Fruit fly (Drosophila melanogaster) whole organism, embryonic: ENCODE results near the gene kdn.

Experiments
- Bgb ChIP-seq: fragments of 200-800 bp; sonication (Bioruptor generic); IDR thresholded peaks from 2 replicates; pipeline ENCODE4 v1.3.6; 2022; ENCODE audit warnings: missing biosample characterization, missing genetic modification characterization; ENCODE audit not compliant: partially characterized antibody
- BtbVII ChIP-seq: fragments of 200-800 bp; sonication (Bioruptor generic); optimal IDR thresholded peaks from 3 replicates; lab custom pipeline; 2017; ENCODE audit warnings: missing biosample characterization, mild to moderate bottlenecking, missing genetic modification characterization
- CG11093 ChIP-seq: fragments of 200-800 bp; sonication (Bioruptor generic); IDR thresholded peaks from 3 replicates; pipeline ENCODE4 v1.3.6; 2022; ENCODE audit warnings: missing biosample characterization, missing genetic modification characterization
- CG11696 ChIP-seq: fragments of 200-800 bp; sonication (Bioruptor generic); IDR thresholded peaks from 2 replicates; pipeline ENCODE4 v1.3.6; 2022; ENCODE audit warnings: missing biosample characterization, missing genetic modification characterization
- CG12155 ChIP-seq: fragments of 200-800 bp; sonication (Bioruptor generic); optimal IDR thresholded peaks from 3 replicates; lab custom pipeline; 2016; ENCODE audit warnings: missing biosample characterization, missing genetic modification characterization
- CG12744 ChIP-seq: fragments of 200-800 bp; sonication (Bioruptor generic); optimal IDR thresholded peaks from 2 replicates; lab custom pipeline; 2016; ENCODE audit warnings: missing biosample characterization, missing genetic modification characterization
- CG13123 ChIP-seq: fragments of 200-800 bp; sonication (Bioruptor generic); optimal IDR thresholded peaks from 2 replicates; lab custom pipeline; 2016; ENCODE audit warnings: missing biosample characterization, missing genetic modification characterization
- CG15073 ChIP-seq: fragments of 200-800 bp; sonication (Bioruptor generic); optimal IDR thresholded peaks from 2 replicates; lab custom pipeline; 2016; ENCODE audit warnings: missing biosample characterization, missing genetic modification characterization
- CG17186 ChIP-seq: fragments of 200-800 bp; sonication (Bioruptor generic); optimal IDR thresholded peaks from 3 replicates; lab custom pipeline; 2017; ENCODE audit warnings: missing biosample characterization, missing genetic modification reagents, missing genetic modification characterization
- CG17612 ChIP-seq: fragments of 200-800 bp; sonication (Bioruptor generic); IDR thresholded peaks from 2 replicates; pipeline ENCODE4 v1.3.6; 2022; ENCODE audit warnings: missing biosample characterization, missing genetic modification characterization
- CG18619 ChIP-seq: fragments of 200-800 bp; sonication (Bioruptor generic); optimal IDR thresholded peaks from 3 replicates; lab custom pipeline; 2017; ENCODE audit warnings: missing biosample characterization, mild to moderate bottlenecking, missing genetic modification characterization
- CG2120 ChIP-seq: fragments of 200-800 bp; sonication (Bioruptor generic); optimal IDR thresholded peaks from 3 replicates; lab custom pipeline; 2016; ENCODE audit warnings: missing biosample characterization, missing genetic modification characterization
- CG2678 ChIP-seq: fragments of 200-800 bp; sonication (Bioruptor generic); optimal IDR thresholded peaks from 3 replicates; lab custom pipeline; 2019; ENCODE audit warnings: missing biosample characterization, mild to moderate bottlenecking, missing genetic modification characterization, moderate library complexity
- CG2875 ChIP-seq: fragments of 200-800 bp; sonication (Bioruptor generic); optimal IDR thresholded peaks from 2 replicates; lab custom pipeline; 2017; ENCODE audit warnings: missing biosample characterization, mild to moderate bottlenecking, missing genetic modification characterization, missing genetic modification reagents
- CG31365 ChIP-seq: fragments of 200-800 bp; sonication (Bioruptor generic); optimal IDR thresholded peaks from 2 replicates; lab custom pipeline; 2018; ENCODE audit warnings: missing biosample characterization, mild to moderate bottlenecking, missing genetic modification characterization
- CG33557 ChIP-seq: fragments of 200-800 bp; sonication (Bioruptor generic); optimal IDR thresholded peaks from 2 replicates; lab custom pipeline; 2019; ENCODE audit warnings: missing biosample characterization, mild to moderate bottlenecking, missing genetic modification characterization, moderate library complexity
- CG3995 ChIP-seq: fragments of 200-800 bp; sonication (Bioruptor generic); optimal IDR thresholded peaks from 3 replicates; lab custom pipeline; 2016; ENCODE audit warnings: missing biosample characterization, missing genetic modification characterization
- CG4424 ChIP-seq: fragments of 200-800 bp; sonication (Bioruptor generic); optimal IDR thresholded peaks from 3 replicates; lab custom pipeline; 2016; ENCODE audit warnings: missing biosample characterization, missing genetic modification characterization
- CG5953 ChIP-seq: fragments of 200-800 bp; sonication (Bioruptor generic); IDR thresholded peaks from 2 replicates; pipeline ENCODE4 v1.3.6; 2022; ENCODE audit warnings: missing biosample characterization, missing genetic modification characterization
- CG7271 ChIP-seq: fragments of 200-800 bp; sonication (Bioruptor generic); optimal IDR thresholded peaks from 2 replicates; lab custom pipeline; 2018; ENCODE audit warnings: missing biosample characterization, mild to moderate bottlenecking, missing genetic modification characterization, moderate library complexity
- CG7556 ChIP-seq: fragments of 200-800 bp; sonication (Bioruptor generic); optimal IDR thresholded peaks from 2 replicates; lab custom pipeline; 2017; ENCODE audit warnings: missing biosample characterization, mild to moderate bottlenecking, missing genetic modification characterization
- CG7839 ChIP-seq: fragments of 200-800 bp; sonication (Bioruptor generic); optimal IDR thresholded peaks from 3 replicates; lab custom pipeline; 2018; ENCODE audit warnings: missing biosample characterization, mild to moderate bottlenecking, missing genetic modification characterization, moderate library complexity
- CG8359 ChIP-seq: fragments of 200-800 bp; sonication (Bioruptor generic); optimal IDR thresholded peaks from 2 replicates; lab custom pipeline; 2017; ENCODE audit warnings: missing biosample characterization, mild to moderate bottlenecking, missing genetic modification characterization, borderline replicate concordance
- CG8944 ChIP-seq: fragments of 200-800 bp; sonication (Bioruptor generic); optimal IDR thresholded peaks from 3 replicates; lab custom pipeline; 2016; ENCODE audit warnings: missing biosample characterization, missing genetic modification characterization
- CG9817 ChIP-seq: fragments of 200-800 bp; sonication (Bioruptor generic); optimal IDR thresholded peaks from 2 replicates; lab custom pipeline; 2018; ENCODE audit warnings: missing biosample characterization, mild to moderate bottlenecking, missing genetic modification characterization, moderate library complexity
- Dip2 ChIP-seq: fragments of 200-800 bp; sonication (Bioruptor generic); IDR thresholded peaks from 2 replicates; pipeline ENCODE4 v1.3.6; 2022; ENCODE audit warnings: missing biosample characterization, missing genetic modification characterization
- Dip3 ChIP-seq: fragments of 200-800 bp; sonication (Bioruptor generic); optimal IDR thresholded peaks from 3 replicates; lab custom pipeline; 2016; ENCODE audit warnings: missing biosample characterization, missing genetic modification characterization
- Doc3 ChIP-seq: fragments of 200-800 bp; sonication (Bioruptor generic); IDR thresholded peaks from 3 replicates; pipeline ENCODE4 v1.3.6; 2022; ENCODE audit warnings: missing biosample characterization, missing genetic modification characterization; ENCODE audit not compliant: partially characterized antibody
- E2f2 ChIP-seq: fragments of 200-800 bp; sonication (Bioruptor generic); IDR thresholded peaks from 2 replicates; pipeline ENCODE4 v1.3.6; 2022; ENCODE audit warnings: missing biosample characterization, missing genetic modification characterization
- HLHmδ ChIP-seq: fragments of 200-800 bp; sonication (Bioruptor generic); optimal IDR thresholded peaks from 2 replicates; lab custom pipeline; 2018; ENCODE audit warnings: missing biosample characterization, mild to moderate bottlenecking, missing genetic modification characterization, moderate library complexity
- Hand ChIP-seq: fragments of 200-800 bp; sonication (Bioruptor generic); optimal IDR thresholded peaks from 2 replicates; lab custom pipeline; 2017; ENCODE audit warnings: mild to moderate bottlenecking, missing biosample characterization, missing genetic modification reagents, missing genetic modification characterization
- Hr39 ChIP-seq: fragments of >200 bp; optimal IDR thresholded peaks from 2 replicates; lab custom pipeline; 2017
- Nf-YC ChIP-seq: fragments of 200-800 bp; optimal IDR thresholded peaks from 3 replicates; lab custom pipeline; 2019; ENCODE audit warnings: missing biosample characterization, mild to moderate bottlenecking, missing genetic modification characterization, moderate library complexity
- Side ChIP-seq: fragments of 200-800 bp; sonication (Bioruptor generic); optimal IDR thresholded peaks from 2 replicates; lab custom pipeline; 2016; ENCODE audit warnings: missing biosample characterization, missing genetic modification characterization
- Spps ChIP-seq: fragments of 200-800 bp; sonication (Bioruptor generic); optimal IDR thresholded peaks from 2 replicates; lab custom pipeline; 2018; ENCODE audit warnings: missing biosample characterization, mild to moderate bottlenecking, missing genetic modification characterization
- aop ChIP-seq: fragments of 200-800 bp; sonication (Bioruptor generic); IDR thresholded peaks from 2 replicates; pipeline ENCODE4 v1.3.6; 2022; ENCODE audit warnings: missing biosample characterization, missing genetic modification characterization
- az2 ChIP-seq: fragments of 200-800 bp; sonication (Bioruptor generic); optimal IDR thresholded peaks from 3 replicates; lab custom pipeline; 2016; ENCODE audit warnings: missing biosample characterization, missing genetic modification characterization
- corto ChIP-seq: fragments of 200-800 bp; sonication (Bioruptor generic); optimal IDR thresholded peaks from 2 replicates; lab custom pipeline; 2016; ENCODE audit warnings: missing biosample characterization, mild to moderate bottlenecking, missing genetic modification characterization, moderate library complexity
- disco-r ChIP-seq: fragments of 200-800 bp; sonication (Bioruptor generic); optimal IDR thresholded peaks from 2 replicates; lab custom pipeline; 2016; ENCODE audit warnings: missing biosample characterization, missing genetic modification characterization
- fd64A ChIP-seq: fragments of 200-800 bp; sonication (Bioruptor generic); optimal IDR thresholded peaks from 3 replicates; lab custom pipeline; 2018; ENCODE audit warnings: missing biosample characterization, mild to moderate bottlenecking, missing genetic modification characterization
- her ChIP-seq: fragments of 200-800 bp; sonication (Bioruptor generic); optimal IDR thresholded peaks from 2 replicates; lab custom pipeline; 2016; ENCODE audit warnings: missing biosample characterization, missing genetic modification characterization
- ind ChIP-seq: fragments of 200-800 bp; sonication (Bioruptor generic); optimal IDR thresholded peaks from 3 replicates; lab custom pipeline; 2016; ENCODE audit warnings: missing biosample characterization, missing genetic modification characterization
- insv ChIP-seq, 2 experiments: fragments of 200-800 bp; sonication (Bioruptor generic); optimal IDR thresholded peaks; 3 replicates each; lab custom pipeline; 2016 to 2018; ENCODE audit warnings: missing biosample characterization in 2 of 2, missing genetic modification characterization in 2 of 2
- ken ChIP-seq: fragments of 200-800 bp; sonication (Bioruptor generic); IDR thresholded peaks from 3 replicates; pipeline ENCODE4 v1.3.6; 2022; ENCODE audit warnings: missing biosample characterization, missing genetic modification characterization
- lilli ChIP-seq: fragments of 200-800 bp; sonication (Bioruptor generic); optimal IDR thresholded peaks from 3 replicates; lab custom pipeline; 2016; ENCODE audit warnings: missing biosample characterization, missing genetic modification characterization
- lmd ChIP-seq: fragments of 200-800 bp; sonication (Bioruptor generic); IDR thresholded peaks from 2 replicates; pipeline ENCODE4 v1.3.6; 2022; ENCODE audit warnings: missing biosample characterization, missing genetic modification characterization
- mam ChIP-seq: fragments of 200-800 bp; sonication (Bioruptor generic); optimal IDR thresholded peaks from 3 replicates; lab custom pipeline; 2016; ENCODE audit warnings: missing biosample characterization, missing genetic modification characterization
- ranshi ChIP-seq: fragments of 200-800 bp; sonication (Bioruptor generic); IDR thresholded peaks from 2 replicates; pipeline ENCODE4 v1.3.6; 2022; ENCODE audit warnings: missing biosample characterization, missing genetic modification characterization
- sd ChIP-seq: fragments of 200-800 bp; sonication (Bioruptor generic); optimal IDR thresholded peaks from 3 replicates; lab custom pipeline; 2018; ENCODE audit warnings: missing biosample characterization, mild to moderate bottlenecking, missing genetic modification characterization, moderate library complexity
- stc ChIP-seq: fragments of 200-800 bp; sonication (Bioruptor generic); IDR thresholded peaks from 2 replicates; pipeline ENCODE4 v1.3.6; 2022; ENCODE audit warnings: missing biosample characterization, missing genetic modification characterization
- tio ChIP-seq: fragments of 200-800 bp; sonication (Bioruptor generic); optimal IDR thresholded peaks from 2 replicates; lab custom pipeline; 2017; ENCODE audit warnings: missing biosample characterization, missing genetic modification characterization, inconsistent platforms
- tup ChIP-seq: fragments of 200-800 bp; sonication (Bioruptor generic); optimal IDR thresholded peaks from 2 replicates; lab custom pipeline; 2016; ENCODE audit warnings: missing biosample characterization, mild to moderate bottlenecking, missing genetic modification characterization, moderate library complexity
- yki ChIP-seq: fragments of >200 bp; optimal IDR thresholded peaks from 3 replicates; lab custom pipeline; 2018

kdn gene

dm6 chrX:6376748-6377147 lies 26.3 kb downstream of the kdn start (continued):
- peak; percentile 50 for TF ChIP-seq CG2678
- TF ChIP-seq CG8359 (GFP tag; lab: Kevin White, UChicago) = no peak
- no peak for TF ChIP-seq corto
- TF ChIP-seq CG5953 (GFP tag; lab: Robert Waterston, UW) = no peak
- TF ChIP-seq fd64A (GFP tag; lab: Kevin White, UChicago) = no peak
- TF ChIP-seq CG13123 (GFP tag; lab: Kevin White, UChicago) = no peak
- TF ChIP-seq CG18619 = no peak
- TF ChIP-seq CG3995 (GFP tag; lab: Kevin White, UChicago) = no peak
- TF ChIP-seq HLHmδ (GFP tag; lab: Kevin White, UChicago) = no peak
- TF ChIP-seq tio (GFP tag; lab: Kevin White, UChicago) = no peak
- TF ChIP-seq lmd (GFP tag; lab: Robert Waterston, UW) = no peak
- no peak for TF ChIP-seq tup (GFP tag; lab: Kevin White, UChicago)
- peak; percentile 48 for TF ChIP-seq CG7839
- TF ChIP-seq Hand (GFP tag; lab: Kevin White, UChicago) = no peak
- no peak for TF ChIP-seq disco-r (GFP tag; lab: Kevin White, UChicago)
- no peak for TF ChIP-seq her (GFP tag; lab: Kevin White, UChicago)
- no peak for TF ChIP-seq Doc3 (GFP tag; lab: Robert Waterston, UW)
- TF ChIP-seq Dip2 (GFP tag; lab: Robert Waterston, UW) = no peak
- TF ChIP-seq Dip3 = no peak
- TF ChIP-seq E2f2 (GFP tag; lab: Robert Waterston, UW) = no peak
- TF ChIP-seq BtbVII = no peak
- TF ChIP-seq Bgb (GFP tag; lab: Robert Waterston, UW) = no peak
- no peak for TF ChIP-seq CG17612 (GFP tag; lab: Robert Waterston, UW)
- no peak for TF ChIP-seq CG31365 (tag; lab: Kevin White, UChicago)
- TF ChIP-seq CG8944 (GFP tag; lab: Kevin White, UChicago) = peak; percentile 14
- TF ChIP-seq CG7556 (GFP tag; lab: Kevin White, UChicago) = peak; percentile 7
- no peak for TF ChIP-seq CG9817 (tag; lab: Kevin White, UChicago)
- no peak for TF ChIP-seq CG12155 (GFP tag; lab: Kevin White, UChicago)
- no peak for TF ChIP-seq CG7271
- TF ChIP-seq CG11093 = no peak
- TF ChIP-seq stc (GFP tag; lab: Robert Waterston, UW) = 0 out of 2 replicates have a peak, but pooled peaks have one; percentile 14
- no peak for TF ChIP-seq Side (GFP tag; lab: Kevin White, UChicago)
- TF ChIP-seq ind (GFP tag; lab: Kevin White, UChicago) = peak; percentile 31
- no peak for TF ChIP-seq sd (tag; lab: Kevin White, UChicago)
- TF ChIP-seq ranshi (GFP tag; lab: Robert Waterston, UW) = 0 out of 2 replicates have a peak, but pooled peaks have one; percentile 20
- no peak for TF ChIP-seq aop (GFP tag; lab: Robert Waterston, UW)
- TF ChIP-seq lilli (GFP tag; lab: Kevin White, UChicago) = peak; percentile 21
- peak; percentile 27 for TF ChIP-seq mam (GFP tag; lab: Kevin White, UChicago)
- TF ChIP-seq CG15073 (GFP tag; lab: Kevin White, UChicago) = no peak
- no peak for TF ChIP-seq CG12744 (GFP tag; lab: Kevin White, UChicago)
- TF ChIP-seq Spps = no peak
- TF ChIP-seq ken (GFP tag; lab: Robert Waterston, UW) = no peak
- TF ChIP-seq CG11696 (GFP tag; lab: Robert Waterston, UW) = no peak
- TF ChIP-seq Nf-YC = no peak
- no peak for TF ChIP-seq insv (GFP tag; optimal IDR thresholded peaks at IDR 0.05; lab: Kevin White, UChicago)
- TF ChIP-seq Hr39 (lab: Kevin White, UChicago) = no peak
- no peak for TF ChIP-seq yki (lab: Kevin White, UChicago)
- TF ChIP-seq az2 (GFP tag; lab: Kevin White, UChicago) = no peak
- no peak for TF ChIP-seq CG4424 (GFP tag; lab: Kevin White, UChicago)
- TF ChIP-seq CG2875 (GFP tag; lab: Kevin White, UChicago) = no peak
- no peak for TF ChIP-seq CG17186 (GFP tag; lab: Kevin White, UChicago)
- TF ChIP-seq CG33557 (GFP tag; lab: Kevin White, UChicago) = no peak
- TF ChIP-seq CG2120 (GFP tag; lab: Kevin White, UChicago) = peak; percentile 51
